Worm (Caenorhabditis elegans): ENCODE results near the gene Y45F3A.5.

DNA sequence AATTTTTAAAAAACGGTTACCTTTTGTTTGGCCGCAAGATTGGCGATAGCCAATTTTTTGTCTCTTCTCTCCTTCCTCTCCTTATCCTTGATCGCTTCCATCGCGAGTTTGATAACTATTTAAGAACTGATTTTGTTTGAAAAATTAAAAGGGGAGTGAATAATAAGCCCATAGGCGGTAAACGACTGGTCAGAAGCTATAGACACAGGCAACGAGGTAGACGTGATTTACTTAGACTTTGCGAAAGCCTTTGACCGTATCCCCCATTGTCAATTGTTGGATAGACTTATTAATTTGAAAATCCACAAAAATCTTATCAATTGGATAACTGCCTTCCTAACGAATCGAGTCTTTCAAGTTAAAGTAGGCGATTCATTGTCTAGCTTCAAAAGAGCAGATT, at the start of gene Y45F3A.5:
- TF ChIP-seq T22C8.4 (GFP tag; IDR thresholded peaks at IDR 0.05) (no peak), cog-1 (tag; optimal IDR thresholded peaks at IDR 0.05) (no peak), ztf-29 (GFP tag; IDR thresholded peaks at IDR 0.05) (no peak), ztf-23 (GFP tag; IDR thresholded peaks at IDR 0.05) (no peak), flt-1 (GFP tag; IDR thresholded peaks at IDR 0.05) (no peak), ref-1 (GFP tag; conservative IDR thresholded peaks at IDR 0.05) (no peak), med-1 (GFP tag; optimal IDR thresholded peaks at IDR 0.05; ENCODE audit: insufficient read depth) (no peak), klf-2 (GFP tag; conservative IDR thresholded peaks at IDR 0.05) (no peak)

Data from whole organism, midembryonic.